Worm (Caenorhabditis elegans) whole organism, midembryonic: Measurements from ENCODE around the gene sup-1.

Source experiments
- med-1 ChIP-seq: sonication (generic microtip); optimal IDR thresholded peaks from 2 replicates; lab custom pipeline; 2017; ENCODE audit warnings: missing genetic modification characterization, mild to moderate bottlenecking, missing compliant biosample characterization, antibody characterized with exemption, missing genetic modification reagents; ENCODE audit not compliant: insufficient read depth
- tab-1 ChIP-seq: fragments of 200-800 bp; sonication (Bioruptor generic); IDR thresholded peaks from 2 replicates; pipeline ENCODE4 v1.3.6; 2022; ENCODE audit warnings: missing genetic modification characterization, missing compliant biosample characterization
- ztf-29 ChIP-seq: fragments of 200-800 bp; sonication (Bioruptor generic); IDR thresholded peaks from 2 replicates; pipeline ENCODE4 v1.3.6; 2022; ENCODE audit warnings: missing genetic modification reagents, missing genetic modification characterization, missing compliant biosample characterization

ce11 chrIII:11684770-11685169, 52.7 kb downstream of the sup-1 start:
- no peak for TF ChIP-seq tab-1 (GFP tag; lab: Robert Waterston, UW)
- no peak for TF ChIP-seq med-1
- no peak for TF ChIP-seq ztf-29 (GFP tag; lab: Robert Waterston, UW)
